Worm (Caenorhabditis elegans): Measurements from ENCODE around the gene B0228.1.

Gene B0228.1

DNA sequence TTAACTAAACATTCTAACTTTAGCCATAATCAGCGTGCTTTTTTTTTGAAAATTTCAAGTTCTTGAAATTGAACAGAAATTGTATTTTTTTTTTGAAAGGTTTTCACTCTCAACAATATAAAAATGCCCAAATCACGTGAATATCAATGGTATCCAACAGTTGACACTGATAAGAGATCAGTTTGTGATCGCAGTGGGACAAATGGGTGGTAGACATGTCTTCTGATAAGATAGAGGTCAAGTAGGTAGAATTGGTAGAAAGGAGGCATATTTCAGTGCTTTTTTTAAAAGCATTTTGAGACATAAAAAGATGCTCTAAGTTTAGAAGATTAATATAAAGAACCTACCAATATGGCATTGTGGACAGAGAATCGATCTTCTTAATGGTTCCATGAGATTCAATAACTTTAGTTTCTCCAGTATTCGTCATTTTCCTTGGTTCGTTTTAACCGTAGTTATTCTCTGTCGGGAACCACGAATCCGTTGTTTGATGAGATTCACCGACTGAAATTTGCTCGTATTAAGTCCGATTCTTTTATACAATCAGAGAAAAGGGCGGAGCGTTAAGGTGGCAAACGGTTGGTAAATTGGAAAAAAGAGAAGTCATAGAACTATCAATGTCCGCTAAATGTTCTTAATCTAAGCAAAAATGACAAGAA is 22.3 kb downstream of the B0228.1 start, which contains the start of gene mthf-1:
mthf-1 (minus strand) TSS at position 504 of the 659 bp plus-strand sequence.
- TF ChIP-seq ceh-82 (tag; optimal IDR thresholded peaks at IDR 0.05) (no peak), pqm-1 (tag; optimal IDR thresholded peaks at IDR 0.05) (peak; percentile 70), fos-1 (tag; optimal IDR thresholded peaks at IDR 0.05) (no peak), egl-27 (tag; optimal IDR thresholded peaks at IDR 0.05) (peak; percentile 5), nhr-43 (tag; optimal IDR thresholded peaks at IDR 0.05; ENCODE audit: poor library complexity, severe bottlenecking) (peak; percentile 40), elt-2 (tag; optimal IDR thresholded peaks at IDR 0.05) (peak; percentile 94), ztf-11 (tag; optimal IDR thresholded peaks at IDR 0.05) (no peak), elt-3 (tag; optimal IDR thresholded peaks at IDR 0.05) (peak in 2 of 3 experiments; percentile 36 to 87), ama-1 (optimal IDR thresholded peaks at IDR 0.05) (peak; percentile 45), snpc-4 (tag; optimal IDR thresholded peaks at IDR 0.05) (no peak), hmg-11 (tag; optimal IDR thresholded peaks at IDR 0.05) (no peak), nhr-23 (tag; optimal IDR thresholded peaks at IDR 0.05) (peak; percentile 58), pha-4 (tag; optimal IDR thresholded peaks at IDR 0.05) (peak; percentile 49), daf-12 (tag; optimal IDR thresholded peaks at IDR 0.05) (no peak)

DNA sequence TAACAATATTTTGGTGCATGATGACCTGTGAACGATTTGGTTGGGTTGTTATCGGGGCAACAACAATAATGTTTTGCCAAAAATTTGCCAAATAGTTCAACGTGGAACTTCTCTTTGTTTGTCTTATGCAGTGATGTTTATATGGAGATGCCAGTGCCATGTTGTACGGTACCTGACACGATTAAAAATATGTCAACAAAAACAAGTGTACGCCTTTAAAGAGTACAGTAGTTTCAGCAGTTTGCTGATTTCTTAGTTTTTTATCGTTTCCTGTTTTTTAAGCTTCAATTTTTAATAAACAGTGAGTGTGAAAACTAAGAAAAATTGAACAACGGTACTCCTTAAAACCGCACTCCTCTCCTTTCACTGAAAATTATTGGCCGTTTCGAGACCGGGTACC is 23.1 kb downstream of the B0228.1 start:
- TF ChIP-seq nhr-43 (tag; optimal IDR thresholded peaks at IDR 0.05; ENCODE audit: poor library complexity, severe bottlenecking) = no peak
- no peak for TF ChIP-seq fkh-2 (tag; optimal IDR thresholded peaks at IDR 0.05)
- TF ChIP-seq sea-2 (GFP tag; optimal IDR thresholded peaks at IDR 0.05) = no peak
- no peak for TF ChIP-seq nhr-237 (tag; optimal IDR thresholded peaks at IDR 0.05)
- no peak for TF ChIP-seq zag-1 (tag; optimal IDR thresholded peaks at IDR 0.05)
- no peak for TF ChIP-seq unc-39 (tag; optimal IDR thresholded peaks at IDR 0.05)
- no peak for TF ChIP-seq ceh-28 (tag; optimal IDR thresholded peaks at IDR 0.05)
- TF ChIP-seq ceh-9 (tag; optimal IDR thresholded peaks at IDR 0.05) = no peak
- no peak for TF ChIP-seq unc-62 (GFP tag; optimal IDR thresholded peaks at IDR 0.05)
- no peak for TF ChIP-seq egl-5 (tag; optimal IDR thresholded peaks at IDR 0.05)

DNA sequence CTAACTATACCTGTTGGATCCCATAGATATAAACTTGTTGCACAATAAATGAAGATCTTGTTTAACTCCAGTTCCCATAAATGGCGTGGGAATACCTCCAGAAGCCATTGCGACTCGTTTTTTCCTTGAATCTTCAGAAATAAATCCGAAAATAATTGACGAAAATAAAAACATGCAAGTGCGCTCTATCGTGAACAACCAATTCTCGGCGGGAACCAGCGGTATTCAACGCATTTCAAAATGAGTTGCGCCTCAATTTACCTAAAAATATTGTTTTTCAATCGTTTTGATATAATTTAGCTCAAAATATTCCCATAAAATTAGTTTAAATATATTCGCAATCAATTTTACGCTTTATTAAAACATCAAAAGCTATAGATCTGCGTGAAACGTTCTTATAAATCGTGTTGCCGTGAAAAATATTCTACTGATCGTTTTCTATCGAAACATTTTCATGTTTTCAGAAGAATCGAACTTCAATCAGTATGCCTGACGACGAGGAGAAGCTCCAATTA is 26.0 kb downstream of the B0228.1 start, which contains the start of the genes snpc-1.1 and spdl-1:
snpc-1.1 (minus strand) TSS at position 200 of the 515 bp plus-strand sequence.
spdl-1 (plus strand) TSS at position 465 of the 515 bp plus-strand sequence.
- TF ChIP-seq hmg-11 (tag; optimal IDR thresholded peaks at IDR 0.05) (peak; percentile 14), nfya-1 (tag; optimal IDR thresholded peaks at IDR 0.05; ENCODE audit: insufficient read depth) (peak; percentile 48), nhr-76 (tag; optimal IDR thresholded peaks at IDR 0.05) (no peak), pha-4 (tag; optimal IDR thresholded peaks at IDR 0.05) (peak; percentile 51), lin-15B (tag; optimal IDR thresholded peaks at IDR 0.05) (peak; percentile 57)

DNA sequence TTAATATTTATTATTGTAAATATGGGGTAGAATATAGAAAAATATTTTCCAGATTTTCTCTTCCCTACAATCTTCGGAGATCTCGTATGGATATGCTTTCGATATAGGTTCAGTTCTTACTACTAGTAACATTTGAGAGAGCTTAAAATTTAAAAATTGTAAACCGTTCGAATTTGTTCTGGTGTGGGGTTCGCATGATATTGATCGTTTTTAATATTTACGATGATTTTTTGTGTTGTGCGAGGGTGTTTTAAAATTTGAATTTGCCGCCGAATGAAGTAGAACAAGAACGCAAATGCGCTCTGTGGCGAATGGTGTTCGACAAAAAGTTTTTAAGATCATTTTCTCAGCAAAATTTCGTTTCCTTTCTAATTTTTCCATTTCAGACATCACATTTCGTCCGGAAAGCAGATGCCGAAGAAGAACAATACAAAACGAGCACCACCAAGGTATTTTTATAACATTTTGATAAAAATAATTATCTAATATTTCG is 28.4 kb downstream of the B0228.1 start, which contains the start of gene skr-17:
skr-17 (plus strand) TSS at position 51 of the 493 bp plus-strand sequence.
- TF ChIP-seq mml-1 (tag; optimal IDR thresholded peaks at IDR 0.05) (no peak), tbx-2 (tag; optimal IDR thresholded peaks at IDR 0.05) (no peak), ama-1 (optimal IDR thresholded peaks at IDR 0.05) (no peak), lsy-12 (tag; optimal IDR thresholded peaks at IDR 0.05) (no peak), nhr-76 (tag; optimal IDR thresholded peaks at IDR 0.05) (no peak), mdl-1 (tag; optimal IDR thresholded peaks at IDR 0.05) (no peak), elt-2 (tag; optimal IDR thresholded peaks at IDR 0.05) (no peak), nfya-1 (tag; optimal IDR thresholded peaks at IDR 0.05; ENCODE audit: insufficient read depth) (no peak), nhr-25 (tag; optimal IDR thresholded peaks at IDR 0.05) (no peak), nhr-43 (tag; optimal IDR thresholded peaks at IDR 0.05; ENCODE audit: poor library complexity, severe bottlenecking) (no peak), ZK546.5 (tag; optimal IDR thresholded peaks at IDR 0.05) (no peak), aly-2 (tag; optimal IDR thresholded peaks at IDR 0.05) (no peak)

DNA sequence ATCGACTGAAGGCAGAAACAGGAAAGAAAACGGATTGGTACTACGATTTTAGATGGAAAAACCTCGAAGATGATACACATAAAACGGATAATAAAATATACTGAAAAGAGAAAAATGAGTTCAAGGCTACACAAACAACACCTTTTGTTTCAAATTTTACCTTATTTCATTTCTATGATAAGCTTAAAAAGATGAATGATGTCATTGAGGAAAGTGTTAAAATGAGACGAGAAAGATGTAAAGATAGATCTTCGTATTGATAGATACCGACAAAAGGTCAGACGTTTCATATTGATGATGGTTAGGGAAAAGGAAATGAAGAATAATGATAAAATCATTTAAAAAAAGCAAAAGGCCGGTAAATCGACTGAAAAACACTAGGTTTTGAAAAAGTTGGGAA is 34.5 kb downstream of the B0228.1 start:
- peak; percentile 59 for TF ChIP-seq elt-1 (tag; optimal IDR thresholded peaks at IDR 0.05)
- TF ChIP-seq ceh-28 (tag; optimal IDR thresholded peaks at IDR 0.05) = peak; percentile 17
- TF ChIP-seq nhr-23 (tag; optimal IDR thresholded peaks at IDR 0.05) = peak; percentile 58
- TF ChIP-seq nhr-25 (tag; optimal IDR thresholded peaks at IDR 0.05) = peak; percentile 60
- TF ChIP-seq sea-2 (GFP tag; optimal IDR thresholded peaks at IDR 0.05) = no peak
- TF ChIP-seq fkh-2 (tag; optimal IDR thresholded peaks at IDR 0.05) = no peak
- TF ChIP-seq ceh-16 (tag; optimal IDR thresholded peaks at IDR 0.05) = no peak
